Worm (Caenorhabditis elegans): ENCODE data around the gene his-41.

Gene his-41

ce11 chrV:9545238-9545709 is at the start of gene his-41, which contains the start of gene his-35:
his-41 (plus strand) TSS chrV:9545536.
his-35 (minus strand) TSS chrV:9545288.
- no peak for TF ChIP-seq tag-97 (GFP tag; IDR thresholded peaks at IDR 0.05)
- TF ChIP-seq zfp-3 (GFP tag; conservative IDR thresholded peaks at IDR 0.05): no peak
- TF ChIP-seq ZK337.2 (GFP tag; IDR thresholded peaks at IDR 0.05): no peak
- TF ChIP-seq madf-5 (GFP tag; IDR thresholded peaks at IDR 0.05): no peak
- TF ChIP-seq hif-1 (tag; optimal IDR thresholded peaks at IDR 0.05): no peak
- TF ChIP-seq spr-1 (tag; optimal IDR thresholded peaks at IDR 0.05): no peak
- 0 out of 2 replicates have a peak, but pooled peaks have one; percentile 27 for TF ChIP-seq nhr-42 (GFP tag; IDR thresholded peaks at IDR 0.05)
- no peak for TF ChIP-seq zip-2 (tag; optimal IDR thresholded peaks at IDR 0.05)
- TF ChIP-seq hlh-30 (tag; optimal IDR thresholded peaks at IDR 0.05; ENCODE audit: insufficient read depth): peak; percentile 4
- no peak for TF ChIP-seq unc-39 (tag; optimal IDR thresholded peaks at IDR 0.05)
- no peak for TF ChIP-seq vab-7 (GFP tag; IDR thresholded peaks at IDR 0.05)
- TF ChIP-seq ces-1 (GFP tag; optimal IDR thresholded peaks at IDR 0.05): no peak
- TF ChIP-seq T20F7.1 (GFP tag; optimal IDR thresholded peaks at IDR 0.05): no peak
- TF ChIP-seq jun-1 (tag; optimal IDR thresholded peaks at IDR 0.05): no peak
- no peak for TF ChIP-seq lin-15B (tag; optimal IDR thresholded peaks at IDR 0.05)
- no peak for TF ChIP-seq php-3 (GFP tag; IDR thresholded peaks at IDR 0.05)
- no peak for TF ChIP-seq lin-39 (tag; optimal IDR thresholded peaks at IDR 0.05)
- TF ChIP-seq fkh-10 (GFP tag; optimal IDR thresholded peaks at IDR 0.05): no peak
- TF ChIP-seq mes-2 (tag; optimal IDR thresholded peaks at IDR 0.05; ENCODE audit: poor library complexity, severe bottlenecking): peak; percentile 42
- peak; percentile 20 for TF ChIP-seq nhr-48 (tag; optimal IDR thresholded peaks at IDR 0.05)
- no peak for TF ChIP-seq gei-8 (GFP tag; optimal IDR thresholded peaks at IDR 0.05)
- TF ChIP-seq nhr-11 (tag; optimal IDR thresholded peaks at IDR 0.05): peak; percentile 76
- TF ChIP-seq pha-4 (GFP tag; IDR thresholded peaks at IDR 0.05): no peak; the same call in 1 of the 2 replicates
- no peak for TF ChIP-seq pha-4 (tag; optimal IDR thresholded peaks at IDR 0.05)
- no peak for TF ChIP-seq duxl-1 (tag; optimal IDR thresholded peaks at IDR 0.05; ENCODE audit: poor library complexity)
- no peak for TF ChIP-seq snpc-1.2 (GFP tag; IDR thresholded peaks at IDR 0.05)
- TF ChIP-seq pqm-1 (tag; optimal IDR thresholded peaks at IDR 0.05): no peak
- TF ChIP-seq rbr-2 (tag; optimal IDR thresholded peaks at IDR 0.05): peak; percentile 37
- TF ChIP-seq nhr-28 (tag; optimal IDR thresholded peaks at IDR 0.05): no peak
- no peak for TF ChIP-seq Y5F2A.4 (GFP tag; optimal IDR thresholded peaks at IDR 0.05)
- no peak for TF ChIP-seq daf-12 (tag; optimal IDR thresholded peaks at IDR 0.05)
- TF ChIP-seq mep-1 (tag; optimal IDR thresholded peaks at IDR 0.05): peak; percentile 2
- TF ChIP-seq F10B5.3 (tag; optimal IDR thresholded peaks at IDR 0.05): no peak
- TF ChIP-seq egl-43 (GFP tag; IDR thresholded peaks at IDR 0.05): peak; percentile 57; the same call in 1 of the 2 replicates
- peak; percentile 59 for TF ChIP-seq hlh-11 (tag; optimal IDR thresholded peaks at IDR 0.05)
- TF ChIP-seq aha-1 (tag): peak; percentile 96
- TF ChIP-seq ceh-82 (tag; optimal IDR thresholded peaks at IDR 0.05): no peak
- no peak for TF ChIP-seq nhr-6 (tag; optimal IDR thresholded peaks at IDR 0.05)
- peak; percentile 85 for TF ChIP-seq ama-1 (optimal IDR thresholded peaks at IDR 0.05)
- no peak for TF ChIP-seq ceh-62 (tag; optimal IDR thresholded peaks at IDR 0.05)
- TF ChIP-seq ceh-32 (tag; optimal IDR thresholded peaks at IDR 0.05; ENCODE audit: poor library complexity): no peak
- TF ChIP-seq aly-2 (tag; optimal IDR thresholded peaks at IDR 0.05): no peak
- TF ChIP-seq ztf-7 (tag; optimal IDR thresholded peaks at IDR 0.05): no peak
- no peak for TF ChIP-seq ceh-20 (GFP tag; IDR thresholded peaks at IDR 0.05)
- TF ChIP-seq zfp-2 (tag; optimal IDR thresholded peaks at IDR 0.05): no peak
- TF ChIP-seq attf-4 (tag; optimal IDR thresholded peaks at IDR 0.05): no peak
- no peak for TF ChIP-seq nhr-237 (tag; optimal IDR thresholded peaks at IDR 0.05)
- TF ChIP-seq ceh-28 (tag; optimal IDR thresholded peaks at IDR 0.05): no peak
- TF ChIP-seq unc-130 (GFP tag; optimal IDR thresholded peaks at IDR 0.05): no peak
- TF ChIP-seq hmg-1.1 (GFP tag; IDR thresholded peaks at IDR 0.05): 0 out of 2 replicates have a peak, but pooled peaks have one; percentile 24
- TF ChIP-seq lin-29 (GFP tag; IDR thresholded peaks at IDR 0.05): no peak
- TF ChIP-seq nhr-10 (tag; optimal IDR thresholded peaks at IDR 0.05): no peak
- no peak; the same call in 1 of the 2 replicates for TF ChIP-seq T26A8.4 (GFP tag; IDR thresholded peaks at IDR 0.05)
